Fruit fly (Drosophila melanogaster) whole organism, embryonic: ENCODE data around the gene CG10752.

Experiments used
- Dip3 ChIP-seq: fragments of 200-800 bp; sonication (Bioruptor generic); optimal IDR thresholded peaks from 3 replicates; lab custom pipeline; 2016; ENCODE audit warnings: missing biosample characterization, missing genetic modification characterization
- Hr51 ChIP-seq, 2 experiments: fragments of 200-800 bp; sonication (Bioruptor generic); optimal IDR thresholded peaks; 2 replicates in 1 of 2; 3 replicates in 1 of 2; lab custom pipeline; 2016 to 2018; ENCODE audit warnings: missing biosample characterization in 2 of 2, missing genetic modification characterization in 2 of 2, mild to moderate bottlenecking in 1 of 2, moderate library complexity in 1 of 2

DNA sequence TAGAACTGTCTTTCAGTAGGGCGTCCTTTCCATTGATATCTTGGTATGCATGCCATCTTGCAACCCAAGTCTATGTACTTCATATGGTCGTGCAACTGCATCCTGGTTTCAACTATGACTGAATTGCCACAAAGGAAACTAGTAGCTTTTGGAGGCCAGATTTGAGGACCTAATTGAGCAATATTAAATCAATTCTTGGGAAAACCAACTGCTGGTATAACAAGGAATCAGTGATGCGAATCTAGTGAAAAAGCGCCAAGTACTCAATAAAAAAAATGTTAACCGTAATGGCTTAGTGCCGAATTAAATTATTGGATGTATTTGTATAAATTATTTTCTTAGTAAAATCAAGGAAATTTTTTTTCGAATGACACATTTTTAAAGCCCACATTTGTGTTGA, 13.2 kb upstream of the CG10752 start, which contains the start of gene Or69a:
- no peak for TF ChIP-seq Hr51 (GFP tag; optimal IDR thresholded peaks at IDR 0.05; lab: Kevin White, UChicago)
- no peak for TF ChIP-seq Dip3 (GFP tag; lab: Kevin White, UChicago)
